Worm (Caenorhabditis elegans): ENCODE results near the gene C34F11.1.
A peak's percentile ranks its signal among the peaks of the same experiment; 100 is the strongest.

The C34F11.1 gene

ce11 chrII:5200987-5201582, 11.7 kb upstream of the C34F11.1 start:
- TF ChIP-seq zag-1 (tag; optimal IDR thresholded peaks at IDR 0.05) (no peak), efl-1 (optimal IDR thresholded peaks at IDR 0.05) (peak; percentile 49 to 50), efl-1 (GFP tag; optimal IDR thresholded peaks at IDR 0.05 in 1 of 2) (peak; percentile 14 to 90), nhr-19 (GFP tag; conservative IDR thresholded peaks at IDR 0.05) (peak; percentile 20; the same call in 1 of the 2 replicates), mdl-1 (tag; optimal IDR thresholded peaks at IDR 0.05) (no peak), hlh-4 (tag; optimal IDR thresholded peaks at IDR 0.05) (no peak), unc-86 (tag; optimal IDR thresholded peaks at IDR 0.05) (peak; percentile 40), ceh-82 (tag; optimal IDR thresholded peaks at IDR 0.05) (peak in 1 of 3 experiments; percentile 20), nhr-11 (tag; optimal IDR thresholded peaks at IDR 0.05) (no peak), elt-3 (tag; optimal IDR thresholded peaks at IDR 0.05) (peak in 1 of 6 experiments; percentile 45), nhr-71 (tag; optimal IDR thresholded peaks at IDR 0.05) (peak; percentile 78), dsc-1 (tag; optimal IDR thresholded peaks at IDR 0.05) (peak; percentile 63), fkh-8 (tag; optimal IDR thresholded peaks at IDR 0.05) (peak; percentile 23), nhr-12 (tag; optimal IDR thresholded peaks at IDR 0.05) (no peak), C16A3.4 (tag; optimal IDR thresholded peaks at IDR 0.05) (peak; percentile 7), rnt-1 (tag; optimal IDR thresholded peaks at IDR 0.05) (peak; percentile 48), dpl-1 (GFP tag; optimal IDR thresholded peaks at IDR 0.05) (peak in 2 of 3 experiments; percentile 11 to 23), grh-1 (GFP tag; IDR thresholded peaks at IDR 0.05) (no peak), nhr-76 (tag; optimal IDR thresholded peaks at IDR 0.05) (no peak), snpc-4 (tag; optimal IDR thresholded peaks at IDR 0.05) (peak; percentile 38), lin-14 (GFP tag; optimal IDR thresholded peaks at IDR 0.05) (peak; percentile 85), fkh-4 (tag; optimal IDR thresholded peaks at IDR 0.05; ENCODE audit: borderline replicate concordance) (no peak), nhr-20 (tag; optimal IDR thresholded peaks at IDR 0.05) (peak; percentile 39), C04F5.9 (tag; optimal IDR thresholded peaks at IDR 0.05) (no peak), nhr-47 (tag; optimal IDR thresholded peaks at IDR 0.05) (peak; percentile 28), fkh-10 (GFP tag; optimal IDR thresholded peaks at IDR 0.05) (no peak), tbx-2 (tag; optimal IDR thresholded peaks at IDR 0.05) (peak; percentile 46), skn-1 (tag; optimal IDR thresholded peaks at IDR 0.05) (peak; percentile 26), swsn-7 (tag; optimal IDR thresholded peaks at IDR 0.05) (peak; percentile 30), snu-23 (GFP tag; optimal IDR thresholded peaks at IDR 0.05) (peak; percentile 70), lin-35 (GFP tag; optimal IDR thresholded peaks at IDR 0.05) (peak; percentile 31 to 37), lsy-2 (tag; optimal IDR thresholded peaks at IDR 0.05) (peak; percentile 22 to 65), lin-13 (GFP tag; optimal IDR thresholded peaks at IDR 0.05) (no peak), mep-1 (tag; optimal IDR thresholded peaks at IDR 0.05) (peak; percentile 41), blmp-1 (tag; optimal IDR thresholded peaks at IDR 0.05) (peak; percentile 87)

- TF ChIP-seq hpl-2 (GFP tag; optimal IDR thresholded peaks at IDR 0.05) (no peak), snu-23 (GFP tag; optimal IDR thresholded peaks at IDR 0.05) (no peak), fkh-8 (tag; optimal IDR thresholded peaks at IDR 0.05) (no peak), pqm-1 (tag; optimal IDR thresholded peaks at IDR 0.05) (peak; percentile 82), mep-1 (tag; optimal IDR thresholded peaks at IDR 0.05) (peak; percentile 22), nhr-20 (tag; optimal IDR thresholded peaks at IDR 0.05) (peak; percentile 16), snpc-4 (tag; optimal IDR thresholded peaks at IDR 0.05) (no peak), blmp-1 (tag; optimal IDR thresholded peaks at IDR 0.05) (peak; percentile 46), tlp-1 (tag; optimal IDR thresholded peaks at IDR 0.05) (peak; percentile 69), nhr-90 (tag; optimal IDR thresholded peaks at IDR 0.05; ENCODE audit: poor library complexity) (peak; percentile 42), zip-4 (GFP tag; optimal IDR thresholded peaks at IDR 0.05) (no peak), jun-1 (tag; optimal IDR thresholded peaks at IDR 0.05) (peak; percentile 61), lsy-2 (tag; optimal IDR thresholded peaks at IDR 0.05) (peak in 1 of 2 experiments; percentile 10), lin-14 (GFP tag; optimal IDR thresholded peaks at IDR 0.05) (peak; percentile 32), nhr-47 (tag; optimal IDR thresholded peaks at IDR 0.05) (peak; percentile 16), elt-3 (tag; optimal IDR thresholded peaks at IDR 0.05) (peak in 4 of 6 experiments; percentile 22 to 77 (median 43)), lin-35 (GFP tag; optimal IDR thresholded peaks at IDR 0.05) (peak in 1 of 2 experiments; percentile 55), nhr-85 (tag) (peak; percentile 67), nhr-71 (tag; optimal IDR thresholded peaks at IDR 0.05) (peak; percentile 44), elt-2 (tag; optimal IDR thresholded peaks at IDR 0.05) (peak; percentile 99), aly-2 (tag; optimal IDR thresholded peaks at IDR 0.05) (no peak), dsc-1 (tag; optimal IDR thresholded peaks at IDR 0.05) (peak; percentile 50)
Observed at ce11 chrII:5201922-5202562, 10.7 kb upstream of the C34F11.1 start.
